Fruit fly (Drosophila melanogaster) whole organism, embryonic: ENCODE measurements around the gene dlp.

Source experiments
- Aef1 ChIP-seq: fragments of 200-800 bp; sonication (Bioruptor generic); IDR thresholded peaks from 3 replicates; pipeline ENCODE4 v1.3.6; 2022; ENCODE audit warnings: missing biosample characterization, missing genetic modification characterization
- CG1024 ChIP-seq: fragments of 200-800 bp; sonication (Bioruptor generic); IDR thresholded peaks from 2 replicates; pipeline ENCODE4 v1.3.6; 2022; ENCODE audit warnings: missing biosample characterization, missing genetic modification characterization
- CG10431 ChIP-seq: fragments of 200-800 bp; sonication (Bioruptor generic); optimal IDR thresholded peaks from 3 replicates; lab custom pipeline; 2018; ENCODE audit warnings: missing biosample characterization, mild to moderate bottlenecking, missing genetic modification characterization
- CG11398 ChIP-seq: fragments of 200-800 bp; sonication (Bioruptor generic); optimal IDR thresholded peaks from 2 replicates; lab custom pipeline; 2016; ENCODE audit warnings: missing biosample characterization, missing genetic modification characterization
- CG11456 ChIP-seq: fragments of 200-800 bp; sonication (Bioruptor generic); IDR thresholded peaks from 3 replicates; pipeline ENCODE4 v1.3.6; 2022; ENCODE audit warnings: missing biosample characterization, missing genetic modification characterization
- CG12219 ChIP-seq: fragments of 200-800 bp; sonication (Bioruptor generic); optimal IDR thresholded peaks from 3 replicates; lab custom pipeline; 2018; ENCODE audit warnings: missing biosample characterization, mild to moderate bottlenecking, missing genetic modification characterization
- CG13424 ChIP-seq: fragments of 200-800 bp; sonication (Bioruptor generic); optimal IDR thresholded peaks from 2 replicates; lab custom pipeline; 2019; ENCODE audit warnings: missing biosample characterization, mild to moderate bottlenecking, missing genetic modification characterization, moderate library complexity
- CG14667 ChIP-seq: fragments of 200-800 bp; sonication (Bioruptor generic); IDR thresholded peaks from 2 replicates; pipeline ENCODE4 v1.3.6; 2022; ENCODE audit warnings: missing biosample characterization, missing genetic modification characterization
- CG18262 ChIP-seq: fragments of 200-800 bp; optimal IDR thresholded peaks from 3 replicates; lab custom pipeline; 2019; ENCODE audit warnings: missing biosample characterization, mild to moderate bottlenecking, missing genetic modification characterization, moderate library complexity
- CG18764 ChIP-seq: fragments of 200-800 bp; sonication (Bioruptor generic); optimal IDR thresholded peaks from 3 replicates; lab custom pipeline; 2016; ENCODE audit warnings: missing biosample characterization, missing genetic modification characterization
- CG2202 ChIP-seq: fragments of 200-800 bp; sonication (Bioruptor generic); optimal IDR thresholded peaks from 2 replicates; lab custom pipeline; 2018; ENCODE audit warnings: missing biosample characterization, mild to moderate bottlenecking, missing genetic modification characterization
- CG30020 ChIP-seq: fragments of 200-800 bp; optimal IDR thresholded peaks from 2 replicates; lab custom pipeline; 2019; ENCODE audit warnings: missing biosample characterization, mild to moderate bottlenecking, missing genetic modification characterization, moderate library complexity
- CG31224 ChIP-seq: fragments of 200-800 bp; sonication (Bioruptor generic); IDR thresholded peaks from 2 replicates; pipeline ENCODE4 v1.3.6; 2022; ENCODE audit warnings: missing biosample characterization, missing genetic modification characterization
- CG4360 ChIP-seq: fragments of 200-800 bp; sonication (Bioruptor generic); IDR thresholded peaks from 2 replicates; pipeline ENCODE4 v1.3.6; 2022; ENCODE audit warnings: missing biosample characterization, missing genetic modification characterization
- CG6689 ChIP-seq: fragments of 200-800 bp; sonication (Bioruptor generic); IDR thresholded peaks from 2 replicates; pipeline ENCODE4 v1.3.6; 2022; ENCODE audit warnings: missing biosample characterization, missing genetic modification characterization
- CG7556 ChIP-seq: fragments of 200-800 bp; sonication (Bioruptor generic); optimal IDR thresholded peaks from 2 replicates; lab custom pipeline; 2017; ENCODE audit warnings: missing biosample characterization, mild to moderate bottlenecking, missing genetic modification characterization
- CG7745 ChIP-seq: fragments of 200-800 bp; sonication (Bioruptor generic); optimal IDR thresholded peaks from 2 replicates; lab custom pipeline; 2018; ENCODE audit warnings: missing biosample characterization, mild to moderate bottlenecking, missing genetic modification characterization, moderate library complexity
- CG7928 ChIP-seq: fragments of 200-800 bp; sonication (Bioruptor generic); optimal IDR thresholded peaks from 2 replicates; lab custom pipeline; 2017; ENCODE audit warnings: missing biosample characterization, mild to moderate bottlenecking, missing genetic modification characterization
- CG7987 ChIP-seq: fragments of 200-800 bp; sonication (Bioruptor generic); optimal IDR thresholded peaks from 2 replicates; lab custom pipeline; 2018; ENCODE audit warnings: missing biosample characterization, mild to moderate bottlenecking, missing genetic modification characterization, moderate library complexity
- CG9437 ChIP-seq: fragments of 200-800 bp; sonication (Bioruptor generic); optimal IDR thresholded peaks from 2 replicates; lab custom pipeline; 2018; ENCODE audit warnings: missing biosample characterization, mild to moderate bottlenecking, missing genetic modification characterization
- CTCF ChIP-seq: fragments of 200-800 bp; sonication (Bioruptor generic); optimal IDR thresholded peaks from 2 replicates; lab custom pipeline; 2017; ENCODE audit warnings: missing biosample characterization, mild to moderate bottlenecking, missing genetic modification characterization, moderate library complexity
- Camta ChIP-seq: fragments of 200-800 bp; sonication (Bioruptor generic); optimal IDR thresholded peaks from 2 replicates; lab custom pipeline; 2016; ENCODE audit warnings: missing biosample characterization, missing genetic modification characterization
- Doc3 ChIP-seq: fragments of 200-800 bp; sonication (Bioruptor generic); IDR thresholded peaks from 3 replicates; pipeline ENCODE4 v1.3.6; 2022; ENCODE audit warnings: missing biosample characterization, missing genetic modification characterization; ENCODE audit not compliant: partially characterized antibody
- Dp ChIP-seq: fragments of 200-800 bp; sonication (Bioruptor generic); optimal IDR thresholded peaks from 2 replicates; lab custom pipeline; 2018; ENCODE audit warnings: missing biosample characterization, mild to moderate bottlenecking, missing genetic modification characterization, moderate library complexity
- Fer2 ChIP-seq: fragments of 200-800 bp; sonication (Bioruptor generic); optimal IDR thresholded peaks from 2 replicates; lab custom pipeline; 2018; ENCODE audit warnings: missing biosample characterization, mild to moderate bottlenecking, missing genetic modification characterization, moderate library complexity
- Gsc ChIP-seq: fragments of 200-800 bp; sonication (Bioruptor generic); IDR thresholded peaks from 2 replicates; pipeline ENCODE4 v1.3.6; 2022; ENCODE audit warnings: missing biosample characterization, missing genetic modification characterization
- HHEX ChIP-seq: fragments of 200-800 bp; sonication (Bioruptor generic); optimal IDR thresholded peaks from 3 replicates; lab custom pipeline; 2017; ENCODE audit warnings: missing biosample characterization, mild to moderate bottlenecking, missing genetic modification characterization, missing genetic modification reagents
- Hand ChIP-seq: fragments of 200-800 bp; sonication (Bioruptor generic); optimal IDR thresholded peaks from 2 replicates; lab custom pipeline; 2017; ENCODE audit warnings: mild to moderate bottlenecking, missing biosample characterization, missing genetic modification reagents, missing genetic modification characterization
- Hey ChIP-seq: fragments of 200-800 bp; sonication (Bioruptor generic); optimal IDR thresholded peaks from 3 replicates; lab custom pipeline; 2018; ENCODE audit warnings: missing biosample characterization, mild to moderate bottlenecking, missing genetic modification characterization
- Mad ChIP-seq: fragments of 200-800 bp; sonication (Bioruptor generic); optimal IDR thresholded peaks from 2 replicates; lab custom pipeline; 2016; ENCODE audit warnings: missing biosample characterization, missing genetic modification characterization
- NC2β ChIP-seq: fragments of 200-800 bp; sonication (Bioruptor generic); optimal IDR thresholded peaks from 2 replicates; lab custom pipeline; 2016; ENCODE audit warnings: missing biosample characterization, missing genetic modification characterization
- Ptx1 ChIP-seq: fragments of 200-800 bp; sonication (Bioruptor generic); IDR thresholded peaks from 2 replicates; pipeline ENCODE4 v1.3.6; 2022; ENCODE audit warnings: missing biosample characterization, missing genetic modification characterization
- Sry-δ ChIP-seq: fragments of 200-800 bp; sonication (Bioruptor generic); optimal IDR thresholded peaks from 2 replicates; lab custom pipeline; 2016; ENCODE audit warnings: missing biosample characterization, missing genetic modification characterization
- chn ChIP-seq: fragments of 200-800 bp; sonication (Bioruptor generic); optimal IDR thresholded peaks from 2 replicates; lab custom pipeline; 2016; ENCODE audit warnings: missing biosample characterization, missing genetic modification characterization
- dm ChIP-seq: fragments of 200-800 bp; sonication (Bioruptor generic); optimal IDR thresholded peaks from 3 replicates; lab custom pipeline; 2016; ENCODE audit warnings: missing biosample characterization, missing genetic modification characterization
- dpn ChIP-seq, 2 experiments: fragments of 200-800 bp; sonication (Bioruptor generic); optimal IDR thresholded peaks; 3 replicates each; lab custom pipeline; 2016; ENCODE audit warnings: missing biosample characterization in 2 of 2, missing genetic modification characterization in 2 of 2
- ems ChIP-seq: fragments of 200-800 bp; sonication (Bioruptor generic); optimal IDR thresholded peaks from 3 replicates; lab custom pipeline; 2016; ENCODE audit warnings: missing biosample characterization, missing genetic modification characterization
- exex ChIP-seq: fragments of 200-800 bp; sonication (Bioruptor generic); optimal IDR thresholded peaks from 4 replicates; lab custom pipeline; 2018; ENCODE audit warnings: missing biosample characterization, mild to moderate bottlenecking, missing genetic modification characterization, moderate library complexity
- grau ChIP-seq: fragments of 200-800 bp; optimal IDR thresholded peaks from 3 replicates; lab custom pipeline; 2019; ENCODE audit warnings: missing biosample characterization, mild to moderate bottlenecking, missing genetic modification characterization, moderate library complexity
- kay ChIP-seq: fragments of 200-800 bp; sonication (Bioruptor generic); optimal IDR thresholded peaks from 2 replicates; lab custom pipeline; 2016; ENCODE audit warnings: missing biosample characterization, missing genetic modification characterization
- lov ChIP-seq, 2 experiments: fragments of 200-800 bp in 1 of 2; fragments of >200 bp in 1 of 2; sonication (Bioruptor generic) in 1 of 2; IDR thresholded peaks in 1 of 2; optimal IDR thresholded peaks in 1 of 2; 2 replicates in 1 of 2; 3 replicates in 1 of 2; pipeline versions ENCODE4 v1.3.6 to Lab custom; 2017 to 2022; ENCODE audit warnings: missing biosample characterization in 1 of 2, missing genetic modification characterization in 1 of 2
- nau ChIP-seq: fragments of 200-800 bp; sonication (Bioruptor generic); optimal IDR thresholded peaks from 3 replicates; lab custom pipeline; 2017; ENCODE audit warnings: missing biosample characterization, mild to moderate bottlenecking, missing genetic modification characterization, missing genetic modification reagents
- pfk ChIP-seq: fragments of 200-800 bp; sonication (Bioruptor generic); optimal IDR thresholded peaks from 2 replicates; lab custom pipeline; 2018; ENCODE audit warnings: missing biosample characterization, mild to moderate bottlenecking, missing genetic modification characterization, moderate library complexity
- pum ChIP-seq: fragments of 200-800 bp; sonication (Bioruptor generic); optimal IDR thresholded peaks from 2 replicates; lab custom pipeline; 2016; ENCODE audit warnings: missing biosample characterization, missing genetic modification characterization
- pzg ChIP-seq: fragments of 200-800 bp; sonication (Bioruptor generic); optimal IDR thresholded peaks from 3 replicates; lab custom pipeline; 2018; ENCODE audit warnings: missing biosample characterization, mild to moderate bottlenecking, missing genetic modification characterization, moderate library complexity
- sim ChIP-seq: fragments of 200-800 bp; sonication (Bioruptor generic); IDR thresholded peaks from 2 replicates; pipeline ENCODE4 v1.3.6; 2022; ENCODE audit warnings: missing biosample characterization, missing genetic modification characterization
- unc-4 ChIP-seq: fragments of 200-800 bp; sonication (Bioruptor generic); IDR thresholded peaks from 2 replicates; pipeline ENCODE4 v1.3.6; 2022; ENCODE audit warnings: missing biosample characterization, missing genetic modification characterization; ENCODE audit not compliant: partially characterized antibody
- unpg ChIP-seq: fragments of 200-800 bp; sonication (Bioruptor generic); optimal IDR thresholded peaks from 3 replicates; lab custom pipeline; 2018; ENCODE audit warnings: missing biosample characterization, mild to moderate bottlenecking, missing genetic modification characterization, moderate library complexity
- vnd ChIP-seq: fragments of 200-800 bp; sonication (Bioruptor generic); IDR thresholded peaks from 3 replicates; pipeline ENCODE4 v1.3.6; 2022; ENCODE audit warnings: missing biosample characterization, missing genetic modification characterization; ENCODE audit not compliant: partially characterized antibody

The dlp gene

dm6 chr3L:14661567-14662258 lies 29.3 kb downstream of the dlp start (continued):
- TF ChIP-seq lov (optimal IDR thresholded peaks at IDR 0.05; lab: Kevin White, UChicago): no peak
- TF ChIP-seq lov (GFP tag; IDR thresholded peaks at IDR 0.05; lab: Robert Waterston, UW): 0 out of 3 replicates have a peak, but pooled peaks have one; percentile 44
- TF ChIP-seq nau (GFP tag; lab: Kevin White, UChicago): peak; percentile 53
- TF ChIP-seq Ptx1 (GFP tag; lab: Robert Waterston, UW): peak; percentile 88
- peak; percentile 73 for TF ChIP-seq HHEX (GFP tag; lab: Kevin White, UChicago)
- TF ChIP-seq CG7928 (GFP tag; lab: Kevin White, UChicago): peak; percentile 12
- TF ChIP-seq sim: peak; percentile 41; the same call in 1 of the 2 replicates
- TF ChIP-seq ems (GFP tag; lab: Kevin White, UChicago): peak; percentile 82
- TF ChIP-seq Fer2 (tag; lab: Kevin White, UChicago): peak; percentile 46
- no peak for TF ChIP-seq Sry-δ (GFP tag; lab: Kevin White, UChicago)
- TF ChIP-seq Doc3 (GFP tag; lab: Robert Waterston, UW): no peak
- TF ChIP-seq CG6689 (GFP tag; lab: Robert Waterston, UW): peak; percentile 82
- TF ChIP-seq chn (GFP tag; lab: Kevin White, UChicago): peak; percentile 70
- TF ChIP-seq Camta (GFP tag; lab: Kevin White, UChicago): peak; percentile 70
- peak; percentile 87 for TF ChIP-seq CG13424 (tag; lab: Kevin White, UChicago)
- no peak for TF ChIP-seq pzg (GFP tag; lab: Kevin White, UChicago)
- TF ChIP-seq CG14667 (GFP tag; lab: Robert Waterston, UW): peak; percentile 63
- TF ChIP-seq Hand (GFP tag; lab: Kevin White, UChicago): peak; percentile 72
- peak; percentile 81 for TF ChIP-seq unpg (GFP tag; lab: Kevin White, UChicago)
- TF ChIP-seq NC2β (GFP tag; lab: Kevin White, UChicago): peak; percentile 74
- peak; percentile 76 for TF ChIP-seq Aef1
- TF ChIP-seq CG30020 (tag; lab: Kevin White, UChicago): no peak
- peak; percentile 48 for TF ChIP-seq CG10431 (GFP tag; lab: Kevin White, UChicago)
- TF ChIP-seq unc-4 (GFP tag; lab: Robert Waterston, UW): no peak
- peak; percentile 55 for TF ChIP-seq CG7745 (tag; lab: Kevin White, UChicago)
- TF ChIP-seq vnd (GFP tag; lab: Robert Waterston, UW): no peak
- peak; percentile 62 for TF ChIP-seq Mad (GFP tag; lab: Kevin White, UChicago)
- TF ChIP-seq dpn (GFP tag; optimal IDR thresholded peaks at IDR 0.05; lab: Kevin White, UChicago): peak; percentile 74 to 77
- peak; percentile 61 for TF ChIP-seq CG2202
- TF ChIP-seq pum: peak; percentile 72
- TF ChIP-seq exex: peak; percentile 57
- peak; percentile 48 for TF ChIP-seq CG9437 (GFP tag; lab: Kevin White, UChicago)
- peak; percentile 49 for TF ChIP-seq dm (GFP tag; lab: Kevin White, UChicago)
- TF ChIP-seq CG18764 (GFP tag; lab: Kevin White, UChicago): peak; percentile 47
- peak; percentile 70 for TF ChIP-seq CG11398 (GFP tag; lab: Kevin White, UChicago)
- TF ChIP-seq CG11456 (GFP tag; lab: Robert Waterston, UW): peak; percentile 79; the same call in 2 of the 3 replicates
- peak; percentile 57; the same call in 1 of the 2 replicates for TF ChIP-seq CG4360 (GFP tag; lab: Robert Waterston, UW)
- no peak for TF ChIP-seq Dp (GFP tag; lab: Kevin White, UChicago)
- TF ChIP-seq CG18262 (tag; lab: Kevin White, UChicago): peak; percentile 79
- peak; percentile 96 for TF ChIP-seq CG31224 (GFP tag; lab: Robert Waterston, UW)
- no peak for TF ChIP-seq pfk (GFP tag; lab: Kevin White, UChicago)
- peak; percentile 55 for TF ChIP-seq Hey (tag; lab: Kevin White, UChicago)
- TF ChIP-seq CTCF (GFP tag; lab: Kevin White, UChicago): peak; percentile 22
- no peak for TF ChIP-seq CG7987 (GFP tag; lab: Kevin White, UChicago)
- TF ChIP-seq Gsc: no peak
- peak; percentile 88 for TF ChIP-seq CG7556 (GFP tag; lab: Kevin White, UChicago)
- peak; percentile 72 for TF ChIP-seq grau
- TF ChIP-seq kay (GFP tag; lab: Kevin White, UChicago): peak; percentile 50
- TF ChIP-seq CG12219 (GFP tag; lab: Kevin White, UChicago): peak; percentile 80
- peak; percentile 68; the same call in 1 of the 2 replicates for TF ChIP-seq CG1024 (GFP tag; lab: Robert Waterston, UW)
